Worm (Caenorhabditis elegans): Measurements from ENCODE around the gene ndab-1.
"Not testable (repeated sequence)": the region's sequence is repeated elsewhere in the genome, so short reads cannot be mapped to it uniquely, and the experiment has no call there.

The ndab-1 gene

DNA sequence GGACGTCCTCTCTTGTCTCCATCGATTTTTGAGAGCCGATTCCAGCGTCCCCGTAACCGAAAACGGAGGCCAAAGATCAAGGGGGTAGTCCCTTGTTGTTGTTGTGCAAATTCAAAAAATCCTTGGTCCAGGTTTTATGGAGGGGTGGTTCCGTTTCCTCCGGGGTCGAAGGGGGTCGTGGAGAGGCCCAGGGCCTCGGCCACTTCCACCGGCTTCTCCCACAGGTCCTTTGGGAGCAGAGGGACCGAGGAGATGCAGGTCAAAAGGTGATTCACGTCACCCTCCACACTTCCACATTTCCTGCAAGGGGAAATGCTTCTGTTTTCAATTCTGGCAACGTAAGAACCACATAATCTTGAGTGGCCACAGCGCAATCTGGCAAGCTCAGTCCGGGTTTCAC lies 31.8 kb downstream of the ndab-1 start, which contains the start of gene fbxb-22:
fbxb-22 (minus strand) TSS at position 61 of the 400 bp plus-strand sequence.
- TF ChIP-seq nhr-2 (tag; optimal IDR thresholded peaks at IDR 0.05); elt-1 (tag; optimal IDR thresholded peaks at IDR 0.05; ENCODE audit: borderline replicate concordance, insufficient read depth); ceh-83 (GFP tag; optimal IDR thresholded peaks at IDR 0.05): not testable (repeated sequence)

ce11 chrIII:11881549-11881948 lies 34.0 kb downstream of the ndab-1 start:
- no peak for TF ChIP-seq snpc-4 (tag; optimal IDR thresholded peaks at IDR 0.05)
- no peak for TF ChIP-seq unc-39 (tag; optimal IDR thresholded peaks at IDR 0.05)
- TF ChIP-seq tbx-8 (GFP tag; optimal IDR thresholded peaks at IDR 0.05): no peak
- no peak for TF ChIP-seq nhr-12 (tag; optimal IDR thresholded peaks at IDR 0.05)
- no peak for TF ChIP-seq ham-2 (GFP tag; optimal IDR thresholded peaks at IDR 0.05)
- TF ChIP-seq ceh-43 (GFP tag; optimal IDR thresholded peaks at IDR 0.05): no peak
- TF ChIP-seq nhr-28 (tag; optimal IDR thresholded peaks at IDR 0.05): no peak
- no peak for TF ChIP-seq mep-1 (tag; optimal IDR thresholded peaks at IDR 0.05)
- no peak for TF ChIP-seq unc-120 (tag; optimal IDR thresholded peaks at IDR 0.05; ENCODE audit: poor library complexity, severe bottlenecking)
- no peak for TF ChIP-seq ceh-83 (GFP tag; optimal IDR thresholded peaks at IDR 0.05)
- no peak for TF ChIP-seq sem-2 (GFP tag; optimal IDR thresholded peaks at IDR 0.05)
- no peak for TF ChIP-seq mls-2 (tag; optimal IDR thresholded peaks at IDR 0.05)
- TF ChIP-seq M03D4.4 (tag; optimal IDR thresholded peaks at IDR 0.05): no peak
- TF ChIP-seq drap-1 (GFP tag; optimal IDR thresholded peaks at IDR 0.05): no peak
- no peak for TF ChIP-seq lsy-2 (tag; optimal IDR thresholded peaks at IDR 0.05)
- TF ChIP-seq flh-1 (GFP tag; optimal IDR thresholded peaks at IDR 0.05): no peak
- no peak for TF ChIP-seq hlh-1 (tag; optimal IDR thresholded peaks at IDR 0.05)
- no peak for TF ChIP-seq sptf-1 (tag; optimal IDR thresholded peaks at IDR 0.05)
- no peak for TF ChIP-seq unc-62 (GFP tag; optimal IDR thresholded peaks at IDR 0.05)
- no peak for TF ChIP-seq lin-32 (GFP tag; optimal IDR thresholded peaks at IDR 0.05)

DNA sequence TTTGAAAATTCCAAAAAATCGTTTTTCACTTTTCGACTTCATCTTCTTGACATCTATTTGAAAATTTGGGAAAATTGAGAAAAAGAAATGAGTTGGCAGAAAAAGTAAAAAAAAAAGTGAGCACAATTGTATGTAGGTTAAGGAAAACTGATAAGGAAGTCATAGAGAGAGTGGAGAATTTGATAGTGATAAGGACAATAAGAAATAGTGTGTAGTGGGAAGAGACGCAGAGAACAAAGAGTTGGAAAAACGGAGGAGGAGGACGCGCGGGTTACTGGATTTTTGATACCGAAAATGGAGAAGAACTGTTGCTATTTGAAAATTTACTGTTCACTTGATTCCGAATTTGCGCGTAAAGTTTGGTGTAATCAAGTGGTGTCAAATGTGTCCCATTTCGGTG lies 36.8 kb downstream of the ndab-1 start, which contains the start of gene Y56A3A.6:
Y56A3A.6 (minus strand) TSS at position 53 of the 400 bp plus-strand sequence.
- no peak for TF ChIP-seq cnd-1 (tag; optimal IDR thresholded peaks at IDR 0.05)

DNA sequence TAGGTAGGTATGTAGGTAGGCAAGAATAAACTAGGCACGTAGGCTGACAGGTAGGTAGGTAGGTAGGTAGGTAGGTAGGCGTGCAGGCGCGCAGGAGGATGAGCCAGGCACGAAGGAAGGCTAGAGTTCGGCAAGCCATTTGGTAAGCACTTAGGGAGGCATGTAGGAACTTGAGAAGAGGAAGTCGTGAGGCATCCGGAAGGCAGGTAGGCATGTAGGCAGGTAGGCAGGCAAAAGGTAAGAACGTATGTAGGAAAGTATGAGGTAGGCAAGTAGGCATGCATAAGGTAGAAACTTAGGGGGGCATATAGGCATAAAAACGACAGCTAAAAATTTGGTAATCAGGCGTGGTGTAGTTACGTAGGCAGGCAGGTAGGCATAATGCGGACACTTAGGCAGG lies 39.4 kb downstream of the ndab-1 start:
- TF ChIP-seq M03D4.4 (tag; optimal IDR thresholded peaks at IDR 0.05): no peak
- no peak for TF ChIP-seq lin-13 (tag; optimal IDR thresholded peaks at IDR 0.05)
- TF ChIP-seq sptf-1 (tag; optimal IDR thresholded peaks at IDR 0.05): peak; percentile 42
- TF ChIP-seq ces-1 (GFP tag; optimal IDR thresholded peaks at IDR 0.05): no peak
- TF ChIP-seq elt-3 (tag; optimal IDR thresholded peaks at IDR 0.05): no peak
- no peak for TF ChIP-seq mls-2 (tag; optimal IDR thresholded peaks at IDR 0.05)

ce11 chrIII:11874242-11874641 lies 41.3 kb downstream of the ndab-1 start:
- TF ChIP-seq sem-2 (GFP tag; optimal IDR thresholded peaks at IDR 0.05) (no peak), elt-1 (tag; optimal IDR thresholded peaks at IDR 0.05; ENCODE audit: borderline replicate concordance, insufficient read depth) (no peak), ham-2 (GFP tag; optimal IDR thresholded peaks at IDR 0.05) (no peak), mls-2 (tag; optimal IDR thresholded peaks at IDR 0.05) (no peak), unc-120 (tag; optimal IDR thresholded peaks at IDR 0.05; ENCODE audit: poor library complexity, severe bottlenecking) (no peak), nhr-12 (tag; optimal IDR thresholded peaks at IDR 0.05) (no peak), M03D4.4 (tag; optimal IDR thresholded peaks at IDR 0.05) (no peak), snpc-4 (tag; optimal IDR thresholded peaks at IDR 0.05) (no peak), hlh-1 (tag; optimal IDR thresholded peaks at IDR 0.05) (no peak)

DNA sequence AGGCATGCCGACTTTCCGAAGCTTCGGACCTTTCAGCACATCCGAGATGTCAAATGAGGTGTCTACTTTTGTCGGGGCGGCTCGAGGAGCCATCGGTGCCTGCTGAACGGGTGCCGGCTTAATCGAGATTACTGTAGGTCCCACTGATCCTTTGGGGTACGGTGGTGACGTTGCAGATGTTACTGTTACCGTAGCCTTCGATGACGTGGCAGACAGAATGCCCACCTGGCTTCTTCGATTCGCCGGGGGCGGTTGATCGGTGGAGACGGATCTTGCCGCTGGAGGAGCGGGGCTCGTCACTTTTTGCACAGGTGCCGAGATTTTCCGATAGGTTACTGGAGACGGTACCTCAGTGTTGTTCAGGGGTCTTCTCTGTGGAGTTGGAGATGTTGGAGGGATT lies 43.9 kb downstream of the ndab-1 start:
- TF ChIP-seq sem-2 (GFP tag; optimal IDR thresholded peaks at IDR 0.05) (no peak), M03D4.4 (tag; optimal IDR thresholded peaks at IDR 0.05) (no peak), cnd-1 (tag; optimal IDR thresholded peaks at IDR 0.05) (no peak), snpc-4 (tag; optimal IDR thresholded peaks at IDR 0.05) (no peak), nhr-76 (tag; optimal IDR thresholded peaks at IDR 0.05) (no peak), lin-13 (tag; optimal IDR thresholded peaks at IDR 0.05) (no peak), blmp-1 (tag; optimal IDR thresholded peaks at IDR 0.05) (no peak), ztf-11 (tag; optimal IDR thresholded peaks at IDR 0.05) (no peak), unc-120 (tag; optimal IDR thresholded peaks at IDR 0.05; ENCODE audit: poor library complexity, severe bottlenecking) (no peak), drap-1 (GFP tag; optimal IDR thresholded peaks at IDR 0.05) (no peak), nhr-12 (tag; optimal IDR thresholded peaks at IDR 0.05) (no peak), elt-3 (tag; optimal IDR thresholded peaks at IDR 0.05) (no peak)

Measured in whole organism, mixed stage, embryonic.